Worm (Caenorhabditis elegans) whole organism, L4/young adult: ENCODE data around the gene C50D2.10.

Experiments
- W03F9.2 ChIP-seq: fragments of 150-350 bp; optimal IDR thresholded peaks from 2 replicates; lab custom pipeline; 2014; ENCODE audit warnings: missing biosample characterization, missing genetic modification characterization
- dao-5 ChIP-seq: sonication (generic microtip); optimal IDR thresholded peaks from 2 replicates; lab custom pipeline; 2016; ENCODE audit warnings: missing genotype, missing genetic modification characterization, moderate library complexity, missing compliant biosample characterization
- him-1 ChIP-seq: sonication (generic microtip); optimal IDR thresholded peaks from 2 replicates; lab custom pipeline; 2016; ENCODE audit warnings: missing genotype, missing genetic modification reagents, missing genetic modification characterization, missing compliant biosample characterization

DNA sequence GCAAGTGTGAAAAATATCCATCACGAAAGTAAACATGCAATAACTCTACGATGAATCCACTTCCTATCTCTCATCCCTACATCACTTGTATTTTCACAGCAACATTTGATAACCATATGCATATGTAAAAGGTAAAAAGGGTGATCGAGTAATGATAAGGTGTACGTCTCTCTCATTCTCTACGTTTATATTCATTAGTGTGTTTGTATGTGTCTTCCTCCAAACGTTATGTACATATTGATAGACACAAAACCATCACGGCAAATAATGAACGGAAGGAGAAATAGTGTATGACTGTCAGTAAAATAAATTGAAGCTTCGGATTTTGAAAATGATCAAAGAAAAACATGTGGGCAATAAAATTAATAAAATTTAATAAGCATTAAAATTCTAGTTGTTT lies 23.6 kb downstream of the C50D2.10 start:
- no peak for TF ChIP-seq him-1 (tag; lab: Kevin White, UChicago)
- TF ChIP-seq dao-5 = no peak
- TF ChIP-seq W03F9.2 = no peak
